Worm (Caenorhabditis elegans) whole organism, L2 larva: Measurements from ENCODE around the gene smg-4.

ENCODE experiments used
- C34F6.9 ChIP-seq: fragments of 150-350 bp; optimal IDR thresholded peaks from 2 replicates; lab custom pipeline; 2014; ENCODE audit warnings: missing biosample characterization, missing genetic modification characterization
- F13H6.1 ChIP-seq: sonication (generic microtip); optimal IDR thresholded peaks from 2 replicates; lab custom pipeline; 2016; ENCODE audit warnings: missing genetic modification characterization, missing compliant biosample characterization
- R02D3.7 ChIP-seq: fragments of 150-350 bp; optimal IDR thresholded peaks from 2 replicates; lab custom pipeline; 2014; ENCODE audit warnings: missing biosample characterization, missing genetic modification characterization
- Y55F3AM.14 ChIP-seq: fragments of 200-800 bp; sonication (Bioruptor generic); optimal IDR thresholded peaks from 2 replicates; lab custom pipeline; 2018; ENCODE audit warnings: mild to moderate bottlenecking, missing genetic modification characterization, missing compliant biosample characterization
- ZK546.5 ChIP-seq: sonication (generic microtip); optimal IDR thresholded peaks from 2 replicates; lab custom pipeline; 2017; ENCODE audit warnings: missing biosample characterization, missing genetic modification characterization
- alr-1 ChIP-seq: fragments of 150-350 bp; optimal IDR thresholded peaks from 2 replicates; lab custom pipeline; 2014; ENCODE audit warnings: missing biosample characterization, missing genetic modification characterization
- aly-2 ChIP-seq: fragments of 150-350 bp; optimal IDR thresholded peaks from 2 replicates; lab custom pipeline; 2014; ENCODE audit warnings: missing biosample characterization, missing genetic modification characterization
- ama-1 ChIP-seq: fragments of 150-350 bp; optimal IDR thresholded peaks from 2 replicates; lab custom pipeline; 2018; ENCODE audit warnings: inconsistent platforms
- blmp-1 ChIP-seq: sonication (generic microtip); optimal IDR thresholded peaks from 2 replicates; lab custom pipeline; 2017; ENCODE audit warnings: missing genetic modification characterization, mild to moderate bottlenecking, missing compliant biosample characterization, antibody characterized with exemption, moderate library complexity; ENCODE audit not compliant: insufficient read depth
- ceh-16 ChIP-seq: fragments of 150-350 bp; optimal IDR thresholded peaks from 2 replicates; lab custom pipeline; 2014; ENCODE audit warnings: missing biosample characterization, missing genetic modification characterization
- ceh-82 ChIP-seq: fragments of 150-350 bp; optimal IDR thresholded peaks from 2 replicates; lab custom pipeline; 2014; ENCODE audit warnings: missing biosample characterization, missing genetic modification characterization
- crh-2 ChIP-seq: sonication (generic microtip); optimal IDR thresholded peaks from 2 replicates; lab custom pipeline; 2017; ENCODE audit warnings: missing biosample characterization, missing genetic modification characterization
- dmd-4 ChIP-seq: sonication (generic microtip); optimal IDR thresholded peaks from 2 replicates; lab custom pipeline; 2017; ENCODE audit warnings: missing biosample characterization, missing genetic modification characterization
- egl-27 ChIP-seq: sonication (generic microtip); optimal IDR thresholded peaks from 3 replicates; lab custom pipeline; 2017; ENCODE audit warnings: missing biosample characterization, missing genetic modification reagents, missing genetic modification characterization
- elt-1 ChIP-seq: fragments of 150-350 bp; optimal IDR thresholded peaks from 2 replicates; lab custom pipeline; 2014; ENCODE audit warnings: missing biosample characterization, missing genetic modification characterization
- elt-3 ChIP-seq: sonication (generic microtip); optimal IDR thresholded peaks from 2 replicates; lab custom pipeline; 2017; ENCODE audit warnings: missing biosample characterization, missing genetic modification characterization
- fos-1 ChIP-seq: fragments of 150-350 bp; optimal IDR thresholded peaks from 2 replicates; lab custom pipeline; 2014; ENCODE audit warnings: missing biosample characterization, missing genetic modification characterization
- gmeb-1 ChIP-seq: fragments of 150-350 bp; optimal IDR thresholded peaks from 2 replicates; lab custom pipeline; 2014; ENCODE audit warnings: missing biosample characterization, missing genetic modification characterization
- lin-11 ChIP-seq: fragments of 150-350 bp; sonication (generic microtip); optimal IDR thresholded peaks from 2 replicates; lab custom pipeline; 2014; ENCODE audit warnings: missing biosample characterization, missing genetic modification characterization, inconsistent platforms, mixed read lengths
- lin-13 ChIP-seq: fragments of 150-350 bp; optimal IDR thresholded peaks from 2 replicates; lab custom pipeline; 2014; ENCODE audit warnings: missing biosample characterization, missing genetic modification reagents, missing genetic modification characterization
- lin-39 ChIP-seq: fragments of 150-350 bp; optimal IDR thresholded peaks from 2 replicates; lab custom pipeline; 2014; ENCODE audit warnings: missing biosample characterization, missing genetic modification reagents, missing genetic modification characterization
- lsy-2 ChIP-seq, 2 experiments: fragments of 150-350 bp in 1 of 2; sonication (generic microtip) in 1 of 2; optimal IDR thresholded peaks; 2 replicates each; lab custom pipeline; 2014 to 2017; ENCODE audit warnings: missing biosample characterization in 2 of 2, missing genetic modification characterization in 2 of 2
- mab-5 ChIP-seq: fragments of 150-350 bp; optimal IDR thresholded peaks from 2 replicates; lab custom pipeline; 2014; ENCODE audit warnings: missing biosample characterization, missing genetic modification characterization
- mbf-1 ChIP-seq: sonication (generic microtip); optimal IDR thresholded peaks from 2 replicates; lab custom pipeline; 2017; ENCODE audit warnings: missing biosample characterization, missing genetic modification characterization
- mdl-1 ChIP-seq, 2 experiments: fragments of 150-350 bp in 1 of 2; sonication (generic microtip) in 1 of 2; optimal IDR thresholded peaks; 2 replicates each; lab custom pipeline; 2017; ENCODE audit warnings: missing biosample characterization in 2 of 2, missing genetic modification characterization in 2 of 2
- nhr-10 ChIP-seq: sonication (generic microtip); optimal IDR thresholded peaks from 2 replicates; lab custom pipeline; 2017; ENCODE audit warnings: missing biosample characterization, missing genetic modification characterization
- nhr-11 ChIP-seq: fragments of 150-350 bp; optimal IDR thresholded peaks from 2 replicates; lab custom pipeline; 2014; ENCODE audit warnings: missing biosample characterization, missing genetic modification characterization
- nhr-12 ChIP-seq: fragments of 150-350 bp; optimal IDR thresholded peaks from 2 replicates; lab custom pipeline; 2014; ENCODE audit warnings: missing biosample characterization, missing genetic modification characterization
- nhr-129 ChIP-seq: fragments of 150-350 bp; optimal IDR thresholded peaks from 2 replicates; lab custom pipeline; 2014; ENCODE audit warnings: missing biosample characterization, missing genetic modification characterization
- nhr-21 ChIP-seq: fragments of 150-350 bp; optimal IDR thresholded peaks from 2 replicates; lab custom pipeline; 2014; ENCODE audit warnings: missing biosample characterization, missing genetic modification characterization
- nhr-23 ChIP-seq: fragments of 150-350 bp; optimal IDR thresholded peaks from 2 replicates; lab custom pipeline; 2014; ENCODE audit warnings: missing biosample characterization, missing genetic modification reagents, missing genetic modification characterization
- nhr-237 ChIP-seq: fragments of 150-350 bp; optimal IDR thresholded peaks from 2 replicates; lab custom pipeline; 2014; ENCODE audit warnings: missing biosample characterization, missing genetic modification characterization
- nhr-25 ChIP-seq: fragments of 150-350 bp; sonication (generic microtip); optimal IDR thresholded peaks from 3 replicates; lab custom pipeline; 2014; ENCODE audit warnings: missing biosample characterization, missing genetic modification characterization
- nhr-6 ChIP-seq: fragments of 150-350 bp; optimal IDR thresholded peaks from 2 replicates; lab custom pipeline; 2014; ENCODE audit warnings: missing biosample characterization, missing genetic modification characterization
- nhr-77 ChIP-seq: fragments of 150-350 bp; optimal IDR thresholded peaks from 2 replicates; lab custom pipeline; 2014; ENCODE audit warnings: missing biosample characterization, missing genetic modification characterization
- peb-1 ChIP-seq: fragments of 150-350 bp; optimal IDR thresholded peaks from 2 replicates; lab custom pipeline; 2014; ENCODE audit warnings: missing biosample characterization, missing genetic modification characterization
- sem-4 ChIP-seq: fragments of 150-350 bp; optimal IDR thresholded peaks from 2 replicates; lab custom pipeline; 2014; ENCODE audit warnings: missing biosample characterization, missing genetic modification reagents, missing genetic modification characterization
- skn-1 ChIP-seq: sonication (generic microtip); optimal IDR thresholded peaks from 2 replicates; lab custom pipeline; 2017; ENCODE audit warnings: missing biosample characterization, missing genetic modification characterization
- sma-3 ChIP-seq: sonication (generic microtip); optimal IDR thresholded peaks from 2 replicates; lab custom pipeline; 2016; ENCODE audit warnings: missing genetic modification reagents, missing genetic modification characterization, missing compliant biosample characterization
- sma-9 ChIP-seq, 2 experiments: fragments of 150-350 bp in 1 of 2; sonication (generic microtip) in 1 of 2; optimal IDR thresholded peaks; 2 replicates each; lab custom pipeline; 2014 to 2016; ENCODE audit warnings: missing genetic modification characterization in 2 of 2, mild to moderate bottlenecking in 1 of 2, missing biosample characterization in 1 of 2, missing compliant biosample characterization in 1 of 2, missing genetic modification reagents in 1 of 2, moderate library complexity in 1 of 2
- snpc-4 ChIP-seq: fragments of 150-350 bp; optimal IDR thresholded peaks from 2 replicates; lab custom pipeline; 2014; ENCODE audit warnings: missing biosample characterization, missing genetic modification characterization
- unc-39 ChIP-seq: fragments of 150-350 bp; optimal IDR thresholded peaks from 2 replicates; lab custom pipeline; 2014; ENCODE audit warnings: missing biosample characterization, missing genetic modification characterization
- unc-55 ChIP-seq: fragments of 150-350 bp; sonication (generic microtip); optimal IDR thresholded peaks from 3 replicates; lab custom pipeline; 2014; ENCODE audit warnings: missing biosample characterization, missing genetic modification reagents, missing genetic modification characterization
- unc-62 ChIP-seq: fragments of 150-350 bp; optimal IDR thresholded peaks from 2 replicates; lab custom pipeline; 2014; ENCODE audit warnings: missing biosample characterization, missing genetic modification reagents, missing genetic modification characterization
- zag-1 ChIP-seq: fragments of 150-350 bp; optimal IDR thresholded peaks from 2 replicates; lab custom pipeline; 2014; ENCODE audit warnings: missing biosample characterization, missing genetic modification characterization
- ztf-1 ChIP-seq: fragments of 200-800 bp; sonication (Bioruptor generic); conservative IDR thresholded peaks from 2 replicates; pipeline ENCODE4 v1.3.6; 2022; ENCODE audit warnings: missing genetic modification characterization, missing compliant biosample characterization
- ztf-11 ChIP-seq: sonication (generic microtip); optimal IDR thresholded peaks from 2 replicates; lab custom pipeline; 2017; ENCODE audit warnings: missing biosample characterization, missing genetic modification characterization
- ztf-4 ChIP-seq: fragments of 150-350 bp; optimal IDR thresholded peaks from 2 replicates; lab custom pipeline; 2014; ENCODE audit warnings: missing biosample characterization, missing genetic modification characterization

The smg-4 gene

ce11 chrV:9789657-9790261 is 12.2 kb upstream of the smg-4 start, which contains the start of gene ztf-7:
Gene ztf-7 (minus strand): TSS chrV:9789707.
- TF ChIP-seq nhr-12 (tag; lab: Kevin White, UChicago) (no peak), egl-27 (tag; lab: Kevin White, UChicago) (peak; percentile 82), Y55F3AM.14 (GFP tag; lab: Kevin White, UChicago) (peak; percentile 86), zag-1 (tag; lab: Kevin White, UChicago) (peak; percentile 58), nhr-10 (tag; lab: Kevin White, UChicago) (no peak), nhr-77 (no peak), ceh-82 (tag; lab: Kevin White, UChicago) (no peak), nhr-21 (tag; lab: Kevin White, UChicago) (peak; percentile 97), mab-5 (peak; percentile 92), peb-1 (no peak), C34F6.9 (tag; lab: Kevin White, UChicago) (peak; percentile 99), aly-2 (tag; lab: Kevin White, UChicago) (no peak), dmd-4 (tag; lab: Kevin White, UChicago) (peak; percentile 51), ztf-4 (tag; lab: Kevin White, UChicago) (peak; percentile 91), ztf-11 (tag; lab: Kevin White, UChicago) (no peak), sma-3 (GFP tag; lab: Kevin White, UChicago) (peak; percentile 98), unc-39 (tag; lab: Kevin White, UChicago) (no peak), lin-13 (GFP tag; lab: Kevin White, UChicago) (peak; percentile 83), mdl-1 (tag; optimal IDR thresholded peaks at IDR 0.05; lab: Kevin White, UChicago) (peak; percentile 79 to 95), F13H6.1 (tag; lab: Kevin White, UChicago) (peak; percentile 96), nhr-11 (no peak), ceh-16 (tag; lab: Kevin White, UChicago) (peak; percentile 39), elt-3 (tag; lab: Kevin White, UChicago) (no peak), snpc-4 (tag; lab: Kevin White, UChicago) (peak; percentile 87), blmp-1 (tag; lab: Kevin White, UChicago) (peak; percentile 84), unc-62 (GFP tag; lab: Kevin White, UChicago) (peak; percentile 71), lin-11 (tag; lab: Kevin White, UChicago) (peak; percentile 95), nhr-6 (tag; lab: Kevin White, UChicago) (peak; percentile 91), lin-39 (tag; lab: Kevin White, UChicago) (no peak), nhr-237 (tag; lab: Kevin White, UChicago) (peak; percentile 38), crh-2 (peak; percentile 97), sem-4 (peak; percentile 92), unc-55 (GFP tag; lab: Kevin White, UChicago) (peak; percentile 83), mbf-1 (tag; lab: Kevin White, UChicago) (no peak), nhr-129 (tag; lab: Kevin White, UChicago) (peak; percentile 94), fos-1 (tag; lab: Kevin White, UChicago) (peak; percentile 88), sma-9 (GFP tag; optimal IDR thresholded peaks at IDR 0.05; lab: Kevin White, UChicago) (peak; percentile 97), sma-9 (tag; optimal IDR thresholded peaks at IDR 0.05; lab: Kevin White, UChicago) (no peak), skn-1 (tag; lab: Kevin White, UChicago) (peak; percentile 72), nhr-25 (tag; lab: Kevin White, UChicago) (peak; percentile 98), nhr-23 (no peak), alr-1 (tag; lab: Kevin White, UChicago) (no peak), ztf-1 (GFP tag; lab: Robert Waterston, UW) (no peak), ZK546.5 (tag; lab: Kevin White, UChicago) (no peak), gmeb-1 (tag; lab: Kevin White, UChicago) (peak; percentile 92), lsy-2 (tag; optimal IDR thresholded peaks at IDR 0.05; lab: Kevin White, UChicago) (peak; percentile 85 to 97), R02D3.7 (tag; lab: Kevin White, UChicago) (peak; percentile 32), ama-1 (lab: Kevin White, UChicago) (peak; percentile 63), elt-1 (tag; lab: Kevin White, UChicago) (no peak)
- TF ChIP-seq, all 48 proteins: peak for 31
